Worm (Caenorhabditis elegans) whole organism, L4 larva: Measurements from ENCODE around the gene tsp-21.

Experiments
- F10B5.3 ChIP-seq: sonication (generic microtip); optimal IDR thresholded peaks from 2 replicates; lab custom pipeline; 2016; ENCODE audit warnings: mild to moderate bottlenecking, missing genetic modification characterization, missing compliant biosample characterization
- F49E8.2 ChIP-seq: sonication (generic microtip); optimal IDR thresholded peaks from 2 replicates; lab custom pipeline; 2016; ENCODE audit warnings: missing compliant biosample characterization, mild to moderate bottlenecking, missing genetic modification characterization, borderline replicate concordance
- T20F7.1 ChIP-seq: fragments of 200-800 bp; sonication (Bioruptor generic); optimal IDR thresholded peaks from 2 replicates; lab custom pipeline; 2018; ENCODE audit warnings: mild to moderate bottlenecking, missing genetic modification characterization, missing compliant biosample characterization
- ZK337.2 ChIP-seq: fragments of 200-800 bp; sonication (Bioruptor generic); IDR thresholded peaks from 2 replicates; pipeline ENCODE4 v1.3.6; 2022; ENCODE audit warnings: missing genetic modification reagents, missing genetic modification characterization, missing compliant biosample characterization
- aha-1 ChIP-seq: fragments of 150-350 bp; peaks from one replicate; lab custom pipeline; 2014; ENCODE audit warnings: missing biosample characterization, missing genetic modification characterization
- aly-2 ChIP-seq: sonication (generic microtip); optimal IDR thresholded peaks from 2 replicates; lab custom pipeline; 2018; ENCODE audit warnings: missing biosample characterization, missing genetic modification characterization
- arid-1 ChIP-seq: fragments of 200-800 bp; sonication (Bioruptor generic); conservative IDR thresholded peaks from 2 replicates; pipeline ENCODE4 v1.3.6; 2022; ENCODE audit warnings: missing genetic modification reagents, missing genetic modification characterization, missing compliant biosample characterization
- cey-2 ChIP-seq: sonication (generic microtip); optimal IDR thresholded peaks from 3 replicates; lab custom pipeline; 2017; ENCODE audit warnings: missing genetic modification characterization, mild to moderate bottlenecking, missing compliant biosample characterization, antibody characterized with exemption, borderline replicate concordance; ENCODE audit not compliant: insufficient read depth
- ctbp-1 ChIP-seq: fragments of 200-800 bp; sonication (Bioruptor generic); IDR thresholded peaks from 2 replicates; pipeline ENCODE4 v1.3.6; 2022; ENCODE audit warnings: missing genetic modification reagents, missing genetic modification characterization, missing compliant biosample characterization
- daf-16 ChIP-seq, 3 experiments: sonication (generic microtip); optimal IDR thresholded peaks; 2 replicates each; lab custom pipeline; 2016 to 2017; ENCODE audit warnings: missing genetic modification characterization in 3 of 3, missing genetic modification reagents in 3 of 3, mild to moderate bottlenecking in 2 of 3, missing compliant biosample characterization in 2 of 3, missing biosample characterization in 1 of 3, moderate library complexity in 1 of 3
- daf-19 ChIP-seq: fragments of 200-800 bp; sonication (Bioruptor generic); conservative IDR thresholded peaks from 2 replicates; pipeline ENCODE4 v1.3.6; 2022; ENCODE audit warnings: missing genetic modification characterization, missing compliant biosample characterization
- daf-8 ChIP-seq: fragments of 200-800 bp; sonication (Bioruptor generic); IDR thresholded peaks from 2 replicates; pipeline ENCODE4 v1.3.6; 2022; ENCODE audit warnings: missing genetic modification characterization, missing compliant biosample characterization
- dmd-9 ChIP-seq: fragments of 200-800 bp; sonication (Bioruptor generic); IDR thresholded peaks from 2 replicates; pipeline ENCODE4 v1.3.6; 2022; ENCODE audit warnings: missing genetic modification reagents, missing genetic modification characterization, missing compliant biosample characterization
- dpl-1 ChIP-seq: fragments of 150-350 bp; optimal IDR thresholded peaks from 2 replicates; lab custom pipeline; 2014; ENCODE audit warnings: missing biosample characterization, missing genetic modification reagents, missing genetic modification characterization
- dve-1 ChIP-seq: sonication (generic microtip); optimal IDR thresholded peaks from 2 replicates; lab custom pipeline; 2017; ENCODE audit warnings: antibody characterized with exemption, mild to moderate bottlenecking, missing genetic modification characterization, missing compliant biosample characterization; ENCODE audit not compliant: insufficient read depth
- egl-27 ChIP-seq: sonication (generic microtip); optimal IDR thresholded peaks from 3 replicates; lab custom pipeline; 2017; ENCODE audit warnings: missing biosample characterization, missing genetic modification reagents, missing genetic modification characterization
- egl-43 ChIP-seq: fragments of 200-800 bp; sonication (Bioruptor generic); IDR thresholded peaks from 2 replicates; pipeline ENCODE4 v1.3.6; 2022; ENCODE audit warnings: missing genetic modification reagents, missing genetic modification characterization, missing compliant biosample characterization
- fkh-10 ChIP-seq: fragments of 150-350 bp; optimal IDR thresholded peaks from 2 replicates; lab custom pipeline; 2014; ENCODE audit warnings: missing biosample characterization, missing genetic modification reagents, missing genetic modification characterization
- gei-8 ChIP-seq: fragments of 200-800 bp; sonication (Bioruptor generic); optimal IDR thresholded peaks from 2 replicates; lab custom pipeline; 2018; ENCODE audit warnings: mild to moderate bottlenecking, missing genetic modification characterization, missing compliant biosample characterization
- hlh-30 ChIP-seq: sonication (generic microtip); optimal IDR thresholded peaks from 2 replicates; lab custom pipeline; 2017; ENCODE audit warnings: antibody characterized with exemption, mild to moderate bottlenecking, missing genetic modification characterization, missing compliant biosample characterization; ENCODE audit not compliant: insufficient read depth
- lin-13 ChIP-seq: fragments of 150-350 bp; optimal IDR thresholded peaks from 2 replicates; lab custom pipeline; 2014; ENCODE audit warnings: missing biosample characterization, missing genetic modification reagents, missing genetic modification characterization
- lir-3 ChIP-seq: sonication (generic microtip); optimal IDR thresholded peaks from 2 replicates; lab custom pipeline; 2016; ENCODE audit warnings: mild to moderate bottlenecking, missing genetic modification characterization, missing compliant biosample characterization
- lsy-2 ChIP-seq, 2 experiments: fragments of 150-350 bp in 1 of 2; sonication (generic microtip) in 1 of 2; optimal IDR thresholded peaks; 2 replicates each; lab custom pipeline; 2014 to 2017; ENCODE audit warnings: missing biosample characterization in 2 of 2, missing genetic modification characterization in 2 of 2
- madf-5 ChIP-seq, 2 experiments: fragments of 200-800 bp; sonication (Bioruptor generic); IDR thresholded peaks; 2 replicates each; pipeline ENCODE4 v1.3.6; 2022; ENCODE audit warnings: missing compliant biosample characterization in 2 of 2, missing genetic modification characterization in 2 of 2
- madf-9 ChIP-seq: fragments of 200-800 bp; sonication (Bioruptor generic); conservative IDR thresholded peaks from 2 replicates; pipeline ENCODE4 v1.3.6; 2022; ENCODE audit warnings: missing genetic modification reagents, missing genetic modification characterization, missing compliant biosample characterization
- mdl-1 ChIP-seq, 2 experiments: fragments of 150-350 bp in 1 of 2; sonication (generic microtip) in 1 of 2; optimal IDR thresholded peaks; 2 replicates each; lab custom pipeline; 2014 to 2017; ENCODE audit warnings: missing biosample characterization in 2 of 2, missing genetic modification characterization in 2 of 2
- mxl-3 ChIP-seq: fragments of 200-800 bp; sonication (Bioruptor generic); optimal IDR thresholded peaks from 2 replicates; lab custom pipeline; 2018; ENCODE audit warnings: mild to moderate bottlenecking, missing genetic modification characterization, missing compliant biosample characterization
- nhr-25 ChIP-seq: sonication (generic microtip); optimal IDR thresholded peaks from 2 replicates; lab custom pipeline; 2017; ENCODE audit warnings: missing genetic modification characterization, mild to moderate bottlenecking, missing compliant biosample characterization, antibody characterized with exemption, moderate library complexity, borderline replicate concordance; ENCODE audit not compliant: insufficient read depth
- nhr-28 ChIP-seq: fragments of 150-350 bp; optimal IDR thresholded peaks from 2 replicates; lab custom pipeline; 2014; ENCODE audit warnings: missing biosample characterization, missing genetic modification characterization
- nhr-6 ChIP-seq: fragments of 150-350 bp; optimal IDR thresholded peaks from 2 replicates; lab custom pipeline; 2014; ENCODE audit warnings: missing biosample characterization, missing genetic modification characterization
- nhr-77 ChIP-seq: fragments of 150-350 bp; optimal IDR thresholded peaks from 2 replicates; lab custom pipeline; 2014; ENCODE audit warnings: missing biosample characterization, missing genetic modification characterization
- php-3 ChIP-seq: fragments of 200-800 bp; sonication (Bioruptor generic); IDR thresholded peaks from 2 replicates; pipeline ENCODE4 v1.3.6; 2022; ENCODE audit warnings: missing genetic modification reagents, missing genetic modification characterization, missing compliant biosample characterization
- rbr-2 ChIP-seq: sonication (generic microtip); optimal IDR thresholded peaks from 2 replicates; lab custom pipeline; 2016; ENCODE audit warnings: missing genotype, missing genetic modification characterization, missing compliant biosample characterization
- set-16 ChIP-seq: fragments of 200-800 bp; sonication (Bioruptor generic); IDR thresholded peaks from 2 replicates; pipeline ENCODE4 v1.3.6; 2022; ENCODE audit warnings: missing genetic modification reagents, missing genetic modification characterization, missing compliant biosample characterization
- snpc-4 ChIP-seq: fragments of 150-350 bp; optimal IDR thresholded peaks from 2 replicates; lab custom pipeline; 2014; ENCODE audit warnings: missing biosample characterization, missing genetic modification characterization
- spr-3 ChIP-seq: fragments of 200-800 bp; sonication (Bioruptor generic); optimal IDR thresholded peaks from 2 replicates; lab custom pipeline; 2018; ENCODE audit warnings: mild to moderate bottlenecking, missing genetic modification characterization, missing compliant biosample characterization
- tag-97 ChIP-seq: fragments of 200-800 bp; sonication (Bioruptor generic); IDR thresholded peaks from 2 replicates; pipeline ENCODE4 v1.3.6; 2022; ENCODE audit warnings: missing genetic modification characterization, missing compliant biosample characterization
- unc-39 ChIP-seq: sonication (generic microtip); optimal IDR thresholded peaks from 2 replicates; lab custom pipeline; 2017; ENCODE audit warnings: missing biosample characterization, missing genetic modification characterization
- unc-62 ChIP-seq, 3 experiments: fragments of 150-350 bp in 1 of 3; sonication (generic microtip); optimal IDR thresholded peaks in 2 of 3; peaks in 1 of 3; 1 replicate in 1 of 3; 2 replicates in 2 of 3; lab custom pipeline; 2014 to 2017; ENCODE audit warnings: missing biosample characterization in 3 of 3, missing genetic modification characterization in 3 of 3, missing genetic modification reagents in 3 of 3, missing genotype in 1 of 3
- vab-7 ChIP-seq: fragments of 200-800 bp; sonication (Bioruptor generic); IDR thresholded peaks from 2 replicates; pipeline ENCODE4 v1.3.6; 2022; ENCODE audit warnings: missing genetic modification reagents, missing genetic modification characterization, missing compliant biosample characterization
- zag-1 ChIP-seq: fragments of 150-350 bp; optimal IDR thresholded peaks from 2 replicates; lab custom pipeline; 2014; ENCODE audit warnings: missing biosample characterization, missing genetic modification characterization
- ztf-7 ChIP-seq: fragments of 150-350 bp; optimal IDR thresholded peaks from 2 replicates; lab custom pipeline; 2014; ENCODE audit warnings: missing biosample characterization, missing genetic modification characterization

The tsp-21 gene

DNA sequence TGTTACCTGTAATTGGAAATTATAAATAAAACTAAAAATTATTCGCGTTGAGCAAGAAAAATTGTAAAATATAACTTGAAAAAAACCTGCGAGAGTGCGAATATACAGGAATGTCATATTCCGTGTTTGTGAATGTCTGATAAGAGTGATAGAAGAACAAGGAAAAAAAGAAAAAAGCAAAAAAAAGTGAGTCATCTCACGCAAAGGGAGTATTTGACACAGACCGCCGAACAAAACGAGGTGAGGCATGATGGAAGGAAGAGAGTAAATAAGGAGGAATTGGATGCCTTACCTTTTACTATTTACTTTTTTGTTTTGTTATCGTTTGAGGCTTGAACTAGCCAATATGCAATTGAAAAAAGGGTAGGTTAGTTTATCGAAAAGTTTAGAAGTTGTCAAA is 39.8 kb upstream of the tsp-21 start, which contains the start of gene F21G4.1 (continued):
- TF ChIP-seq lin-13 (no peak), zag-1 (tag; lab: Kevin White, UChicago) (no peak), fkh-10 (GFP tag; lab: Kevin White, UChicago) (no peak), dmd-9 (GFP tag; lab: Robert Waterston, UW) (no peak), gei-8 (GFP tag; lab: Kevin White, UChicago) (no peak), cey-2 (tag; lab: Kevin White, UChicago) (no peak), mdl-1 (tag; optimal IDR thresholded peaks at IDR 0.05; lab: Kevin White, UChicago) (peak in 1 of 2 experiments; percentile 4), daf-16 (GFP tag; optimal IDR thresholded peaks at IDR 0.05; lab: Kevin White, UChicago) (no peak), daf-16 (tag; optimal IDR thresholded peaks at IDR 0.05; lab: Kevin White, UChicago) (peak; percentile 76), php-3 (GFP tag; lab: Robert Waterston, UW) (no peak), nhr-6 (tag; lab: Kevin White, UChicago) (peak; percentile 72), F10B5.3 (tag; lab: Kevin White, UChicago) (no peak)

DNA sequence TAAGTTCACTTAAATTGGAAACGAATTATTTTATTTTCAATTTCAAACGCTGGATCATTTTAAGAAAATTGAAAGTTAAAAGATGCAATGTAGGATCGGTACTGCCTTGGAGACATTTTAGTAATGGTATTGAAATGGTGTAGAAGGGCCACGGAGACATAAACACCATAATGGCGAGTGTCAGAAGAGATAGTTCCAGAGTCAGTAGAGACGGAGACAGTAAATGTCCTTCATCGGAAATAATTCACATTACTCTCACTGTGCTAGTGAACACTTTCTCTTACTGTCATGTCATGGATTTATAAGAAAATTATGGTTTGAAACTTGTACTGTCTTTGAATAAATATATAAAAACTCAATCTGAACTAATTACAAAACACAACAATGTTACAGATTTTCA is 39.1 kb upstream of the tsp-21 start:
- TF ChIP-seq vab-7 (GFP tag; lab: Robert Waterston, UW) (no peak), nhr-25 (tag; lab: Kevin White, UChicago) (peak; percentile 7), aha-1 (tag; lab: Kevin White, UChicago) (peak; percentile 76)

DNA sequence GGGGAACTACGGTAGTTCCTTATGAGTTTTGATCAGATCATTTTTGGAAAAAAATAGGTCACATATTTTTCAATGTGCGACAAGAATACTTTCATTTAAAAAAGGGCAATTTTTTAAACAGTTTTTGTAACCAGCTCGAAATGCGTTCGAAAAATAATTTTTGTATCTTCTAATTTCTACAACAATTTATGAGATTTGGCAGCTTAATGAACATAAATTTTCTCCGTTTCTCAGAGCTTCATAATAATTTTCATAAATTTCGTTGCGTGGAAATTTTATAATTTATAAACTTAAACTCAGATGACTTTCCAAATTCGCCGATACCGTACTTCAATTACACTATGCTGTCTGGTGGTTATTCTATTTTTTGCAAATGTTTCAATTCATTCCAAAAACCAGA is 37.3 kb upstream of the tsp-21 start, which contains the start of gene F21G4.3:
F21G4.3 (plus strand) TSS at position 301 of the 400 bp plus-strand sequence.
- no peak for TF ChIP-seq snpc-4 (tag; lab: Kevin White, UChicago)
- no peak for TF ChIP-seq F10B5.3 (tag; lab: Kevin White, UChicago)
- TF ChIP-seq daf-19 = no peak
- TF ChIP-seq daf-8 (GFP tag; lab: Robert Waterston, UW) = no peak
- TF ChIP-seq ZK337.2 (GFP tag; lab: Robert Waterston, UW) = no peak

DNA sequence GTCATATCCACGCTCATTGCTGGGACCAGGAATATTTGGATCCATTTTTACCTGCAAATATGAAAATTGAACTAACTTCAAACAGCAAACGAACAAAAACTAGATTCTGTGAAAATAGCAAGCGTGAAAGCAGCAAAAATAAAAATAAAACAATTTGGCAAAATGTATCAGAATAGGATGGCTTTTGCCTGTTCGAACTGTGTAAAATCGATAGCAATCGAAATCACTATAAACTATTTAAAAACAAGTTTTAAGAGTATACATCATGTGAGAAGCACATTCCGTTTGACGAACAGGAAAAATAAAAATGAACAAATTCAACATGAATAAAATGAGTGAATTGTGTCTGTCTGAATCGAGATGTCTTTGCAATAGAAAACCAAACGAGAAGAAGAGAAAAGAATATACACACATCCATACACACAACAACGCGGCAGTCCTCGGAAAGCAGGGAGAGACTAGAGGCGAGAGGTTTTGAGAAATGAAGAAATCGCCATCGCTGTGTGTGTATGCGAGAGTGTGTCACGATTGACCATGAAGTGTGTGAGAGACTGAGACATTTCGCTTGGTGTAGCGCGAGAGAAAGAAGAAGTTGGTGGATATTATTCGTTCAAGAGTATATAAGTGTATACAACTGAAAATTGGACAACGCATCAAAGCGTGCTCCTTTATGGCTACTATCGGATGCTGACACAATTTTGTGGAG is 32.6 kb upstream of the tsp-21 start, which contains the start of gene phf-34:
phf-34 (minus strand) TSS at position 51 of the 706 bp plus-strand sequence.
- TF ChIP-seq cey-2 (tag; lab: Kevin White, UChicago) = no peak
- no peak for TF ChIP-seq ztf-7 (tag; lab: Kevin White, UChicago)
- no peak for TF ChIP-seq spr-3
- TF ChIP-seq mxl-3 (GFP tag; lab: Kevin White, UChicago) = peak; percentile 58
- peak; percentile 5 for TF ChIP-seq nhr-77 (tag; lab: Kevin White, UChicago)
- TF ChIP-seq tag-97 = no peak
- no peak for TF ChIP-seq ctbp-1
- no peak for TF ChIP-seq egl-27
- TF ChIP-seq dve-1 = peak; percentile 45
- TF ChIP-seq lsy-2 (tag; optimal IDR thresholded peaks at IDR 0.05; lab: Kevin White, UChicago) = peak in 1 of 2 experiments; percentile 58
- no peak for TF ChIP-seq madf-9 (GFP tag; lab: Robert Waterston, UW)
- TF ChIP-seq hlh-30 (tag; lab: Kevin White, UChicago) = peak; percentile 62
- TF ChIP-seq unc-62 (GFP tag; optimal IDR thresholded peaks at IDR 0.05 in 1 of 2; lab: Kevin White, UChicago) = peak in 1 of 2 experiments; percentile 61
- TF ChIP-seq unc-62 (tag; optimal IDR thresholded peaks at IDR 0.05; lab: Kevin White, UChicago) = no peak
- no peak for TF ChIP-seq aly-2 (tag; lab: Kevin White, UChicago)
- no peak for TF ChIP-seq set-16 (GFP tag; lab: Robert Waterston, UW)
- peak; percentile 14 for TF ChIP-seq dpl-1 (GFP tag; lab: Kevin White, UChicago)
- TF ChIP-seq arid-1 (GFP tag; lab: Robert Waterston, UW) = 0 out of 2 replicates have a peak, but pooled peaks have one; percentile 24
- no peak for TF ChIP-seq lin-13
- TF ChIP-seq madf-5 (GFP tag; IDR thresholded peaks at IDR 0.05; lab: Robert Waterston, UW) = no peak
- TF ChIP-seq unc-39 (tag; lab: Kevin White, UChicago) = no peak
- TF ChIP-seq F49E8.2 (tag; lab: Kevin White, UChicago) = no peak
- TF ChIP-seq nhr-28 = peak; percentile 70
- peak; percentile 72 for TF ChIP-seq aha-1 (tag; lab: Kevin White, UChicago)
- TF ChIP-seq T20F7.1 (GFP tag; lab: Kevin White, UChicago) = no peak
- no peak for TF ChIP-seq egl-43 (GFP tag; lab: Robert Waterston, UW)
- no peak for TF ChIP-seq zag-1 (tag; lab: Kevin White, UChicago)
- no peak for TF ChIP-seq lir-3 (tag; lab: Kevin White, UChicago)
- TF ChIP-seq rbr-2 (tag; lab: Kevin White, UChicago) = peak; percentile 58
